Worm (Caenorhabditis elegans) whole organism, L2 larva: Measurements from ENCODE around the gene F19G12.8.

Experiments used
- ceh-82 ChIP-seq: fragments of 150-350 bp; optimal IDR thresholded peaks from 2 replicates; lab custom pipeline; 2014; ENCODE audit warnings: missing biosample characterization, missing genetic modification characterization
- mdl-1 ChIP-seq, 2 experiments: fragments of 150-350 bp in 1 of 2; sonication (generic microtip) in 1 of 2; optimal IDR thresholded peaks; 2 replicates each; lab custom pipeline; 2017; ENCODE audit warnings: missing biosample characterization in 2 of 2, missing genetic modification characterization in 2 of 2
- unc-62 ChIP-seq: fragments of 150-350 bp; optimal IDR thresholded peaks from 2 replicates; lab custom pipeline; 2014; ENCODE audit warnings: missing biosample characterization, missing genetic modification reagents, missing genetic modification characterization

- TF ChIP-seq unc-62, result no peak
- TF ChIP-seq ceh-82 (tag; lab: Kevin White, UChicago), result no peak
- TF ChIP-seq mdl-1 (tag; optimal IDR thresholded peaks at IDR 0.05; lab: Kevin White, UChicago), result no peak
Observed at ce11 chrX:1381565-1381964, 35.6 kb upstream of the F19G12.8 start, which contains the start of gene F56C3.10.
